Fruit fly (Drosophila melanogaster) whole organism: Measurements from ENCODE around the gene Drsl5.

ENCODE experiments used
- CG8478 ChIP-seq: fragments of >200 bp; optimal IDR thresholded peaks from 2 replicates; lab custom pipeline; 2018; ENCODE audit warnings: inconsistent platforms
- Dll ChIP-seq: fragments of >200 bp; optimal IDR thresholded peaks from 2 replicates; lab custom pipeline; 2017
- EcR ChIP-seq, 2 experiments: fragments of >200 bp; optimal IDR thresholded peaks; 2 replicates each; lab custom pipeline; 2017; ENCODE audit warnings: missing biosample characterization in 2 of 2, missing genetic modification characterization in 2 of 2, missing genetic modification reagents in 2 of 2
- pan ChIP-seq: fragments of >200 bp; optimal IDR thresholded peaks from 2 replicates; lab custom pipeline; 2017
- psq ChIP-seq: fragments of >200 bp; optimal IDR thresholded peaks from 2 replicates; lab custom pipeline; 2017
- usp ChIP-seq: fragments of >200 bp; optimal IDR thresholded peaks from 2 replicates; lab custom pipeline; 2017; ENCODE audit warnings: missing biosample characterization, missing genetic modification characterization, mixed read lengths

The Drsl5 gene

DNA sequence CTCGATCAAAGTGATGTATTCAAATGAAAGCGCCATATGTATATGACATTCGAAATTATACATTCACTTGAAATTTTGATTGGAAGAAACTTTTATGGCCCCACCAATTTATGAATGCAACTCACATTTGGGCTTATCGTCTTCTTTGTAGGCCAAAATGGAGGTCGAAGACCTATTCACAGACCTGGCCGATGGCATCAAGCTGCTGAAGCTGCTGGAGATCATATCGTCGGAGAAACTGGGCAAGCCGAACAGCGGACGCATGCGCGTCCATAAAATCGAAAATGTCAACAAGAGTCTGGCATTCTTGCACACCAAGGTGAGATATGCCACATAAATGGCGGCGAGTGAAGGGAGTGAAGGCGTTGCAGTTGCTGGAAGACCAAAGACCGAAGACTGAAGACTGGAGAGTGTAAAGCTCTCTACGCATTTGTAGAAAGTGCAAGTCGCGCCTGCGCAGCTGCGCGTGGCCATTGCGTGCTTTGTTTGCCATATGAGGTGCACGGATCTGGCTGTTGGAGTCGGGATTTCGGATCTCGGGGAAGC, 35.3 kb downstream of the Drsl5 start:
- TF ChIP-seq usp (no peak), CG8478 (lab: Kevin White, UChicago) (no peak), EcR (GFP tag; optimal IDR thresholded peaks at IDR 0.05; lab: Kevin White, UChicago) (no peak), Dll (lab: Kevin White, UChicago) (no peak), psq (lab: Kevin White, UChicago) (no peak), pan (lab: Kevin White, UChicago) (no peak)

DNA sequence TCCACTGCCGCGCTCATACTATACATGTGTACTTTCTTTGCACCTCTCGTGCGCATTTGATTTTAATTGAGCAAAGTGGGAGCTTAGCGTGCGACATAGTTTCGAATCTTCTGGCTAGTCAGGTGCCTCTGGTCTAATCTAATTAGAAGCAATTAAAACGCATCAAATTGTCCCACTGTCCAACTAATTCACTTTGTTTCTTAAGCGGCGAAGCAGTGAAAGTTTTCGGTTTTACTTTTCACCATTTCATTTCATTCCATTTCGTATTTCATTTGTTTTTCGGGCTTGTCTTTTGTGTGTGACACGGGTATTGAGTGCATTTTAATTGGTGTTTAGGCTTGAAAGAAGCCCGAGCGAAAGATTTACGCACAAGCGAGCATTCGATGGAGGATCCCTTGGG, 35.9 kb downstream of the Drsl5 start:
- TF ChIP-seq CG8478 (lab: Kevin White, UChicago) (no peak), psq (lab: Kevin White, UChicago) (no peak), usp (no peak), Dll (lab: Kevin White, UChicago) (no peak), EcR (GFP tag; optimal IDR thresholded peaks at IDR 0.05; lab: Kevin White, UChicago) (no peak), pan (lab: Kevin White, UChicago) (no peak)

DNA sequence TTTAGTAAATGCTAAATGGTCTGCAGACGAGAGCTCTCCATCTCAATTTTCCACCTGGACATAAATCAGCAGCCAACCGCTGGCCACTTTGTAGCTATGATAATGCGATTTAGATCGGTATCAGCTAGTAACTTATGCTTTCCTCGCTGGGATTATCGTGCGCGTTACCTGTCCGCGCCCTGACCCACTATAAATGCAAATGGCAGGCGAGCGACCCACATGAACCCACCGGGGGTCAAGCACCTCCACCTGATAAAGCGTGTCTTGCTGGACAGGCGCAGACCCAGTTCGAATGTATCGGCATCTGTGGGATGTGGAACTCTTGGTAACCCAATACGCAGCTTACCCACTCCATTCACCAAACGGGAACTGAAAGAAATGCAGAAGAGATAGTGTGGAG, 36.7 kb downstream of the Drsl5 start:
- TF ChIP-seq usp (no peak), pan (lab: Kevin White, UChicago) (no peak), CG8478 (lab: Kevin White, UChicago) (no peak), EcR (GFP tag; optimal IDR thresholded peaks at IDR 0.05; lab: Kevin White, UChicago) (no peak), Dll (lab: Kevin White, UChicago) (no peak), psq (lab: Kevin White, UChicago) (no peak)
